Fruit fly (Drosophila melanogaster) Kc167 (cell line): Measurements from ENCODE around the gene Plod.

Source experiments
- Myc ChIP-seq: fragments of >200 bp; optimal IDR thresholded peaks from 2 replicates; lab custom pipeline; 2017; ENCODE audit warnings: missing external identifiers
- Sin3A ChIP-seq: fragments of >200 bp; optimal IDR thresholded peaks from 2 replicates; lab custom pipeline; 2018; ENCODE audit warnings: missing external identifiers
- h ChIP-seq: fragments of >200 bp; optimal IDR thresholded peaks from 3 replicates; lab custom pipeline; 2018; ENCODE audit warnings: missing external identifiers
- insv ChIP-seq: fragments of >200 bp; optimal IDR thresholded peaks from 3 replicates; lab custom pipeline; 2018; ENCODE audit warnings: missing external identifiers
- psq ChIP-seq: fragments of >200 bp; optimal IDR thresholded peaks from 2 replicates; lab custom pipeline; 2017; ENCODE audit warnings: missing external identifiers
- ttk ChIP-seq: sonication (Bioruptor generic); optimal IDR thresholded peaks from 2 replicates; lab custom pipeline; 2017; ENCODE audit warnings: missing external identifiers

The Plod gene

DNA sequence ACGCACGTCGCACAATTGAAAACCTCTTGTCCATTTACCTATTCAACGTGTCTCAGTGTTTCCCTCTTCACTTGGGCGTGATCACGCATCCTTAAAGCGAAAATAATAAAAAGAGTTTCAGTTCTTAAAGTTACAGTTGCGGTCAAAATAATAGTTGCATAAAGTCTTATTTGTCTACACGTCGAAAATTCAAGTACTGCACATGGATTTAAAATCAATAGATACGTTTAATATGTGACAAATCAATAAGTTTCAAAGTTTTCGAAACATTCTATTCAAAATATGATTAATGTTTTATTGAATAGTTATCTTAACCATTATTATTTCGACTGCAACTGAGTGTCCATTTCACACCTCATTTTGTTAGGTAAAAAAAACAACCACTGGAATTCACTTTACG, 10.4 kb upstream of the Plod start:
- no peak for TF ChIP-seq insv (lab: Kevin White, UChicago)
- TF ChIP-seq ttk: no peak
- no peak for TF ChIP-seq Myc (lab: Kevin White, UChicago)

DNA sequence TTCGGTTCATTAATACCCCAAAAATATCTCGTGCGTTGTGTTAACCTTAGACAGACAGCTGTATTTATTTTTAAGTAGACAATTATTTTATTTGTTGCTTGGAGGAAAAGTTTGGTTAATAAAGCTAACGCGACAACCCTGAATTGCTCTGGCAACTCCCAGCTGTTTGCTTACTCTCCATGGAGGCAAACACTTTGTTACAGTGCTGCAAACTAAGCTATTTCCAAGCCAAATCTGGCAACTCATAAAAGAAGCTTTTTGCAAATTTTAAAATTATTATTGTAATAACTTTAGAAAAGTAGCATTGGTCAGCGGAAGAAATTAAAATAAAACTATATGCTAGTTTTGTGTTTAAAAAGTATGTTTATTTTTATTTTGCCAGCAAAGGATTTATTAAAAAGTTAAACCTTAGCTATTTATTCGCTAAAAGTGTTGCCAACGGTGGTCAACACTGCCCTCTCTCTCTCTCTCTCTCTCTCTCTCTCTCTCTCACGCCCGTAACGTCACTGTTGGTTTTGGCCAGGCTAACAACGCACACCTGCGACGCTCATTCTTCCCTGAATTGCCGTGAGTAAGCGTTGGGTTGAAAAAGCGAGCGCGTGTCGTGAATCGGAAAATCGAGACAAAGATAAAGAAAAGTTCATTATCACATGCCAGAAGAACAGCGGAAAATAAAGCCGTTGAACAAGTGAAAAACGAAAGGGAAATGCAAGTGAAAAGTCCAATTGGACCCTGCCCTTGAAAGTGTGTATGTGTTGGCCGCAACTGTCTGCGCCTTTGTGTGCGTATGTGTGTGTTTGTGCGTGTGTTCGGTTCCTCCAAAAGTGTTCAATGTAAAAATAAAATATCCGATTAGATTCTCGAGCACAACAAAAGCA, 9.7 kb upstream of the Plod start:
- TF ChIP-seq h (lab: Kevin White, UChicago): no peak
- TF ChIP-seq insv (lab: Kevin White, UChicago): no peak
- no peak for TF ChIP-seq ttk
- TF ChIP-seq Myc (lab: Kevin White, UChicago): no peak

DNA sequence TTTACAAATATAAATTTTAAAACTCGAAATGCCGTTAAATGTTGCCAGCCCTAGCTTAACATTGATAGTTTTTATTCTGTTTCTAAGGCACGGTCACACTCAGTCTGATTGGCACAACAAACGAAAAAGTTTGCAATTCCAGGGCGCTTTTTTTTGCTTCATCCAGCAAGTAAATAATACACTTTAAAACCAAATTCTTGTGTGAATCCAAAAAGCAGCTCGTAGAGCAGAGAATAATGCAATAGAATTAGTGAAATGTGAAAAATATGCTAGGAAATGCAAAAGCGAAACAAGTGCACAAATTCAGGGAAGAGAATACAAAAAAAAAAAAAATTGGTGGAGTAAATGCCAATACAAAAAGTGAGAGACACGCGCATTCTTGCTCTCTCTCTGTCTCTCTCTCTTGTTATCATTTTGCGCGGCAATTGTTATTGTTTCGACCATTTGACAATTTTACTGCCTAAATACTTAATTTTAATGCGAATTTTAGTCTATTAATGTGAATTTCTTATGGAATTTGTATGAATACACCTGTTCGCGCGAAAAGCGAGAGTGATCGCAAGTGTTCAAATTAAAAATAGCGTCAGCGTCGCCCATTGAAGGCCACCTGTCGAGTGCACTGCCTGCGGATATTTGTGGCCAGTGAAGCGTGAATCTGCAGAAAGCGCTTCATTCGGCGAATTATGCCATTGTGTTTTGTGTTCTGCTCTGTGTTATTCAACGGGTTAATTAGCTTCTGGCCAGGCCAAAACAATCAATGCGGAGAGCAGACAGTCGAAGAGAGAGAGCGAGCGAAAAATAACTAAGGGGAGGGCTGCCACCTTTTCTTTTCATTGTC, 8.8 kb upstream of the Plod start, which contains the start of gene CG42671:
CG42671 (plus strand) TSS at position 100 of the 838 bp plus-strand sequence.
- no peak for TF ChIP-seq psq
- TF ChIP-seq h (lab: Kevin White, UChicago): no peak
- no peak for TF ChIP-seq Sin3A (lab: Kevin White, UChicago)
- no peak for TF ChIP-seq ttk
- no peak for TF ChIP-seq Myc (lab: Kevin White, UChicago)
- TF ChIP-seq insv (lab: Kevin White, UChicago): no peak

DNA sequence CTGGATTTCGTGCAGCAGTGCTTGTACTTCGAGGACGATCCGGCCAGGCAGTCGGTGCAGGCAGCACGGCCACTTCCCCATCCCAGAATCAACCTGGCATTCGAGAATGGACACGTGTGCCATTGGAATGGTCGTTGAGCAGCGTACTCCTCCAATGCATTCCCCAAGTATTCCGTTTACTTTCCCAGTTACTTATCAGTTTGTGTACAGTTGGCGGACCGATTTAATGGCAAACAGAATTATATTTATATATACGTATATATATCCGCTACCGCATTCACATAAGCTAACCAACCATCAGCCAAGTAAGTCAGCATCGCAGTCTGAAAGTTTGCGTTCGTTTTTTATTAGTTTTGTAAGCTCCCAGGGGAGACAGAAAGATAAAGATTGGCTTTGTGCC, 7.8 kb upstream of the Plod start:
- TF ChIP-seq insv (lab: Kevin White, UChicago) (no peak), Sin3A (lab: Kevin White, UChicago) (no peak), Myc (lab: Kevin White, UChicago) (no peak), ttk (no peak)

DNA sequence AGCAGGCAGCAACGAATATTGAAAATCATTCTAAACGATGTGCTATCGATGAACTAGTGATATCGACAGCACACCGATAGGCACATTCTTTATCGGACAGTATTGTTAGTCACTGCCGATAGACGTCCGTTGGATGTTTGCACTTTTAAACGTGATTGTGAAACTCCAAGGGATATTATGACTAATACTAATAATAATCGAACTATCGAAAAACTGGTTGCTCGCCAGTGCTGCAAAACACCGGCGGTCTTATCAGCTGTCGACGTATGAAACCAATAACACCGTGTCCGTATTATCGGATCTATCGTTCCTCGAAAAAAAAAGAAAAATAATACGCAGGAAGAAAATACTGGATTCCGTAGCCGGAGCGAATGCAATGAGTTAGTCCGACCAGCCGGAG, 4.7 kb upstream of the Plod start, which contains the start of the genes Ube3a and CG7600:
Ube3a (minus strand) TSS at position 67 of the 400 bp plus-strand sequence.
CG7600 (plus strand) TSS at position 270 of the 400 bp plus-strand sequence.
- TF ChIP-seq insv (lab: Kevin White, UChicago): no peak
- TF ChIP-seq Myc (lab: Kevin White, UChicago): no peak
- TF ChIP-seq psq: no peak
- TF ChIP-seq Sin3A (lab: Kevin White, UChicago): no peak
- no peak for TF ChIP-seq h (lab: Kevin White, UChicago)
- no peak for TF ChIP-seq ttk

DNA sequence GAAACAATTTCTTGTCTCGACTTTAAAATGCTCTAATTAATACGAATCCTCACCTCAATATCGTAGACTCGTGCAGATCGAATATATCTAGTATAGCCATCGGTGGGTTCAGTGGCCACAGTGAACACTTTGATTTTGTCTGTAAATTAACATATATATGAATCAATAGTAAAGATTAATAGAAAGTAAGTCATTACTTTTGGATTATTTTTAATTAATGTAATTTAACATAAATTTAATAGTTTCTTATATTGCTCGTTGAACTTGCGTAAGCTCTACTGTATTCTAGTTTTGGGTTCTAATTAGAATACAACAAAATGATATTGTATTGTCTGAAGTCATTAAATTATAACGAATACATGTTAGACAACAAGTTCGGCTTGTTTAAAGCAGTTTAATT, 964 bp downstream of the Plod start:
- TF ChIP-seq ttk: no peak
- TF ChIP-seq Myc (lab: Kevin White, UChicago): no peak
- TF ChIP-seq psq: no peak
- no peak for TF ChIP-seq insv (lab: Kevin White, UChicago)
- TF ChIP-seq h (lab: Kevin White, UChicago): no peak
- no peak for TF ChIP-seq Sin3A (lab: Kevin White, UChicago)

DNA sequence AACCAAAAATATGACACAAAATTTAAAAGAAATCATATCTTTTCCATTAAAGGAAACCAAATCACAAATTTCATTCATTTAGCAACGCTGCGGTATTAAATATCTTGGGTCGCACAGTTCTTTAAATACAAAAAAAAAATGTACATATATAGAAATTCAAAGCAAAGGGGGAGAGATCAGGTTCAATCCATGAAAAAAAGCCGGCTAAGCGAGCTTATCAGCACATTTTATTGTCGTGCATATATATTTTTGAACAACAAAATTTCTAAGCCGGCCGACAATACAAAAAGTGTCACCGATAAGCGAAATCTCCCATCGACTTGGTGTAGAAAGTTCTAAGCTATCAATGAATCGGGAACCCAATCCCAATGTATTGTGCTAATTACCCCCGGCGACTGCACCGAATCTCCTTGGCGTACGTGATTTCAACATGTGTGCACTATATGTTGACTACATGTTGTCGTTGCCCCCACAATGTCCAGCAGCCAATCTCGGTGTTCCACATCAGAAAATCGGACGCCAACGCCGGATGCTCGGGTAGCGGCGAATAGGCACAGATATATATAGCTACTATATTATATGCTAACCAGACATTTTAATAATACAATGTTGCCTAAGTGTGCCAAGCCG, 1.9 kb downstream of the Plod start:
- TF ChIP-seq ttk (no peak), psq (no peak), Myc (lab: Kevin White, UChicago) (no peak), insv (lab: Kevin White, UChicago) (no peak), h (lab: Kevin White, UChicago) (no peak), Sin3A (lab: Kevin White, UChicago) (no peak)

DNA sequence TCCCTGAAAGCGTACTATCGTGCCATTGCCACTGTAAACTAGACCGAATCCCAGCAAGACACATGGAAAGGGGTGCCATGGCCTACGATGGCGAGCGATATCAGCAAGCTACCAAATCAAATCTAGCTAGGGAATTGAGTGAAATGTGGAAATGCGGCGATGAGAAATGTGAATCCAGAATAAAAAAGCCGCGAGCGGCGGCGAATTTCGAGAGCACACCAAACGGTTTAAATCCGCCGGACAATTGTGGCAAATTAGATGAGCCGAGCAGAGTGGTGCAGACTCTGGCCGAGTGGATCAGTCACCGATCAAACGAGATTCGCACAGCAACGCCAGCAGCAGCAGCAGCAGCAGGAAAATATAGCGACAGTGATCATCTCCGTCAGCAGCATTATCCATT, 4.8 kb downstream of the Plod start, which contains the start of gene nkt:
nkt (plus strand) TSS at position 301 of the 400 bp plus-strand sequence.
- TF ChIP-seq Myc (lab: Kevin White, UChicago) (no peak), Sin3A (lab: Kevin White, UChicago) (no peak), ttk (no peak), psq (no peak), insv (lab: Kevin White, UChicago) (no peak), h (lab: Kevin White, UChicago) (no peak)

DNA sequence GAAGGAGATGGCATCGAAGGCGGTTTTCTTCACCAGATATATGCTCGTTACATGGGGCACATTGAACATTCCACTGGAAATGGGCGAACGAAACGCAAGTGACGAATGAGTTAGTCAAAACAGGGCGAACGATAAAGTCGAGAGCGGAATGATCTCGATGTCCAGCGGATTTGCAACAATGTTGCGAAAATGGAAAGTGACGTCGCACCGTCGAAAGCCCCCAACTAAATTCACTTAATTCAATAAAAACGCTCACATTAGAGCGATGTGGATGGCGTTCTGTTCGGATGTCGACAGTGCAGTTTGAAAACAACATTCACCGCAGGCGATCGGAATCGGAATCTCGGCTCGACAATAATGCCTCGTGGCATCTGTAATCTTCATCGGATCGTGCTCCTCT, 6.5 kb downstream of the Plod start, which contains the start of gene CG7607:
CG7607 (plus strand) TSS at position 301 of the 400 bp plus-strand sequence.
- TF ChIP-seq ttk: no peak
- no peak for TF ChIP-seq Myc (lab: Kevin White, UChicago)
- TF ChIP-seq insv (lab: Kevin White, UChicago): no peak
- no peak for TF ChIP-seq Sin3A (lab: Kevin White, UChicago)
- no peak for TF ChIP-seq h (lab: Kevin White, UChicago)
- no peak for TF ChIP-seq psq

DNA sequence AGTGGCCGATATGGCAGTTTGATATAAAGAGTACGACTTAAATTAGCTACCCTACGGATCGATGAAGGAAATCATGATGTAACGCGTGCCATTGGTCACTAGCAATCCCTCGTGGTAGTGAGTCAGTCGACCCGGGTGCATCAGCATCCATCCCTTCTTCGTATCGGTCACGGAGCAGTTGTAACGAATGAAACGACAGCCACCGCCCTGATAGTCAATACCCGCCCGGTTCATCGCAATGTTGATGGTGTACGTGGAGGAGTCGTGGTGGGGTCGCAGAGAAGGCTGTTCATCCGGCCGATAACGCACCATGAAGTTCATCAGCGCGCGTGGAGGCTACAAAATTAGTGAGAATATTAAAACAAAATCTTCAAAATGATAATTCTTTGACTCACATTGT, 7.4 kb downstream of the Plod start:
- no peak for TF ChIP-seq psq
- no peak for TF ChIP-seq Myc (lab: Kevin White, UChicago)
- TF ChIP-seq insv (lab: Kevin White, UChicago): no peak
- TF ChIP-seq h (lab: Kevin White, UChicago): no peak
- no peak for TF ChIP-seq ttk
- no peak for TF ChIP-seq Sin3A (lab: Kevin White, UChicago)

DNA sequence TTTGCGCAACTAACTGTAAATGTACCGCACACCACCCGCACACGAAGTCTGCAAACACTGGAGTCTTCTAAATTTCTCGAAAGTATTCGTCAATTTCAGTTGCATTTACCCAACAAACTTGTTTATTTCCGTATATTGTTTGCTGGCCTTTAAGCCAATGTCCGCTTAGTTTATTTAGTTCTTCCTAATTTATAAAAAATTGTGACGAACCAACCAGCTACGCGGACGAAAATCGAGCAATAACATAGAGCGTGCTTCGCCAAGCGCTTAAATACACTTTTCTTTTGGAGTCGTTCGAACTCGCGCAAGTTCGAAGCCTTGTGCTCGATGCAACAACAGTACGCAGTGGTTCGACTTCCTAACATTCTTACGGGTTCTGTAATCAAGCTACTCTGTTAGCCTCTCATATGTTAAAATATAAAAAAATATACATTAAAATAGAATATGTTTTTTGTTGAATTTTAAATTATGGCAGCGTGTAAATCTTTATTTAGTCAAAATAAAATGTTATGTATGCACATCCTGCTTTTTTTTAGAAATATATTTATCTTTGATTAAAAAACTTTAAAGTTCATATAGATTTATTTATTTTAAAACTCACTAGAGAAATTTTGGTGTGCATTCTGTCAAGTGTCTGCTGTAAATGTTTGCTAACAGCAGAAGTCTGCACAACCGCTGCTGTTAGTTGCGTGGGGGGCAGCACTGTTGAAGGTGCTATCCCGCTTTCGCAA, 8.4 kb downstream of the Plod start, which contains the start of gene GlcAT-P:
GlcAT-P (minus strand) TSS at position 246 of the 731 bp plus-strand sequence.
- TF ChIP-seq insv (lab: Kevin White, UChicago) (no peak), psq (no peak), h (lab: Kevin White, UChicago) (no peak), Sin3A (lab: Kevin White, UChicago) (no peak), Myc (lab: Kevin White, UChicago) (no peak), ttk (no peak)
